Fruit fly (Drosophila melanogaster): ENCODE data around the gene CG5418.

CG5418 gene

DNA sequence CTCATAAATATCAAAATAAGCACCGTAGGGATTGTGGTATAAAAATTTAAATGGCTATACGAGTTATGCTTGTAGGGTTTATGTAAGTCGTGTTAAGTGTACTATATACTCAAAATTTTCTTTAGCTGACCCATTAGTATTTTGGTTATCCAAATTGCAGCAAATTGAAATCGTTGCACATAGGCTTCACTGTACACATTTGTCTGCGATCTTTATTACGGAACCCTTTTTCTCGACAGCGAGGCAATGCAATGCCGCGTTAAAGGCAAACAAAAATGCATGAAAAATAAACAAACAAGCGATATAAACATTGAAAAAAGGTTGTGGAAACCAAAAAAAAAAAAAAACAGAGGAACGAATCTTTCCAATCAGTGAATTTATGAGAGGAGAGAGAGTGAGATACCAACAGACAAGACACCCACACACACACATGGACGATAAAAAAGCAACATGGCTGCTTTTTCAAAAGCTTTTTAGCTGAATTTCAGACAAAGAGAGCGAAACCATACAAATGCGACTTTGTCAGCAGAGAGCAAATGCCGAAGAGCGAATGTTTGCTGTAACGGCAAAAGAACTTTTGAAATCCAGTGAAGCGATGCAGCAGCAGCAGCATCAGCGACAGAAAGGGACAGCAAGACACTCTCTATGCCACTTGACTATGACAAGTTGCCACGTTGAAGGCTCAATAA lies 31.0 kb upstream of the CG5418 start (continued):
- TF ChIP-seq Kr (GFP tag; optimal IDR thresholded peaks at IDR 0.05) (no peak), CG14050 (GFP tag; IDR thresholded peaks at IDR 0.05) (peak; percentile 76), pros (GFP tag; optimal IDR thresholded peaks at IDR 0.05) (peak; percentile 11), CG17385 (GFP tag; optimal IDR thresholded peaks at IDR 0.05) (peak; percentile 84), CG16779 (GFP tag; IDR thresholded peaks at IDR 0.05) (peak; percentile 72), CG15601 (tag; optimal IDR thresholded peaks at IDR 0.05) (peak; percentile 85), Usf (GFP tag; optimal IDR thresholded peaks at IDR 0.05) (peak; percentile 55), p53 (GFP tag; optimal IDR thresholded peaks at IDR 0.05) (peak; percentile 83), CG13894 (tag; optimal IDR thresholded peaks at IDR 0.05) (peak; percentile 86), psq (GFP tag; optimal IDR thresholded peaks at IDR 0.05) (peak; percentile 41), CG8765 (GFP tag; IDR thresholded peaks at IDR 0.05) (peak; percentile 42; the same call in 1 of the 2 replicates), Dref (GFP tag; IDR thresholded peaks at IDR 0.05) (no peak), Atf6 (GFP tag; IDR thresholded peaks at IDR 0.05) (peak; percentile 76), twi (tag; optimal IDR thresholded peaks at IDR 0.05) (peak; percentile 80), CG11247 (GFP tag; IDR thresholded peaks at IDR 0.05) (0 out of 2 replicates have a peak, but pooled peaks have one; percentile 76), Xbp1 (GFP tag; optimal IDR thresholded peaks at IDR 0.05) (peak; percentile 91), Lim3 (GFP tag; IDR thresholded peaks at IDR 0.05) (no peak), nerfin-2 (GFP tag; IDR thresholded peaks at IDR 0.05; ENCODE audit: partially characterized antibody) (no peak), CG11695 (GFP tag; IDR thresholded peaks at IDR 0.05) (peak; percentile 86), Ets65A (GFP tag) (peak; percentile 97), lov (optimal IDR thresholded peaks at IDR 0.05) (no peak), lov (GFP tag; IDR thresholded peaks at IDR 0.05) (peak; percentile 81; the same call in 1 of the 3 replicates), Sox102F (GFP tag; optimal IDR thresholded peaks at IDR 0.05) (peak; percentile 93), Drgx (GFP tag; IDR thresholded peaks at IDR 0.05) (peak; percentile 96), CG14441 (GFP tag; IDR thresholded peaks at IDR 0.05) (peak; percentile 88), CG12071 (GFP tag; optimal IDR thresholded peaks at IDR 0.05) (peak; percentile 86), CG6854 (GFP tag; optimal IDR thresholded peaks at IDR 0.05) (peak; percentile 73), Fer3 (tag; optimal IDR thresholded peaks at IDR 0.05) (peak; percentile 92), B-H2 (GFP tag; optimal IDR thresholded peaks at IDR 0.05) (peak; percentile 67), sr (GFP tag; IDR thresholded peaks at IDR 0.05) (no peak), CG15696 (tag; optimal IDR thresholded peaks at IDR 0.05) (peak; percentile 62), Hmr (GFP tag; optimal IDR thresholded peaks at IDR 0.05) (peak; percentile 82), dati (GFP tag; IDR thresholded peaks at IDR 0.05) (peak; percentile 57; the same call in 1 of the 2 replicates), Blimp-1 (GFP tag; optimal IDR thresholded peaks at IDR 0.05) (peak; percentile 86), tna (GFP tag; IDR thresholded peaks at IDR 0.05; ENCODE audit: partially characterized antibody) (no peak), sim (GFP tag; IDR thresholded peaks at IDR 0.05) (peak; percentile 57; the same call in 1 of the 2 replicates), Bteb2 (GFP tag; optimal IDR thresholded peaks at IDR 0.05) (peak; percentile 87), Eip74EF (GFP tag; optimal IDR thresholded peaks at IDR 0.05) (peak in 1 of 2 experiments; percentile 86), ewg (GFP tag; optimal IDR thresholded peaks at IDR 0.05) (peak; percentile 79), CG2678 (tag; optimal IDR thresholded peaks at IDR 0.05) (peak; percentile 94), tx (GFP tag; optimal IDR thresholded peaks at IDR 0.05) (peak; percentile 80), hbn (GFP tag; IDR thresholded peaks at IDR 0.05; ENCODE audit: partially characterized antibody) (no peak; the same call in 1 of the 2 replicates), yki (optimal IDR thresholded peaks at IDR 0.05) (no peak), Nf-YB (GFP tag; optimal IDR thresholded peaks at IDR 0.05) (peak; percentile 72), wdn (GFP tag; IDR thresholded peaks at IDR 0.05) (peak; percentile 69), CG34224 (GFP tag; IDR thresholded peaks at IDR 0.05; ENCODE audit: partially characterized antibody) (no peak), Atf3 (GFP tag; optimal IDR thresholded peaks at IDR 0.05) (peak; percentile 86), CG10565 (GFP tag; optimal IDR thresholded peaks at IDR 0.05) (no peak), eve (GFP tag; optimal IDR thresholded peaks at IDR 0.05) (peak in 1 of 2 experiments; percentile 96)
